Worm (Caenorhabditis elegans) whole organism, L4 larva: ENCODE measurements around the gene C30G12.1.

ENCODE experiments used
- F26F4.8 ChIP-seq: fragments of 200-800 bp; sonication (Bioruptor generic); conservative IDR thresholded peaks from 2 replicates; pipeline ENCODE4 v1.3.6; 2022; ENCODE audit warnings: missing genetic modification characterization, missing compliant biosample characterization
- F37D6.2 ChIP-seq: sonication (generic microtip); optimal IDR thresholded peaks from 2 replicates; lab custom pipeline; 2016; ENCODE audit warnings: mild to moderate bottlenecking, missing genetic modification characterization, missing compliant biosample characterization
- R02D3.7 ChIP-seq: fragments of 150-350 bp; sonication (generic microtip); optimal IDR thresholded peaks from 3 replicates; lab custom pipeline; 2014; ENCODE audit warnings: missing biosample characterization, missing genetic modification characterization
- Y105C5A.15 ChIP-seq: fragments of 200-800 bp; sonication (Bioruptor generic); IDR thresholded peaks from 2 replicates; pipeline ENCODE4 v1.3.6; 2022; ENCODE audit warnings: missing genetic modification characterization, missing compliant biosample characterization
- Y48G9A.11 ChIP-seq: fragments of 200-800 bp; sonication (Bioruptor generic); IDR thresholded peaks from 2 replicates; pipeline ENCODE4 v1.3.6; 2022; ENCODE audit warnings: missing genetic modification reagents, missing genetic modification characterization, missing compliant biosample characterization
- ZK337.2 ChIP-seq: fragments of 200-800 bp; sonication (Bioruptor generic); IDR thresholded peaks from 2 replicates; pipeline ENCODE4 v1.3.6; 2022; ENCODE audit warnings: missing genetic modification reagents, missing genetic modification characterization, missing compliant biosample characterization
- aha-1 ChIP-seq: fragments of 150-350 bp; peaks from one replicate; lab custom pipeline; 2014; ENCODE audit warnings: missing biosample characterization, missing genetic modification characterization
- arid-1 ChIP-seq: fragments of 200-800 bp; sonication (Bioruptor generic); conservative IDR thresholded peaks from 2 replicates; pipeline ENCODE4 v1.3.6; 2022; ENCODE audit warnings: missing genetic modification reagents, missing genetic modification characterization, missing compliant biosample characterization
- ceh-32 ChIP-seq: sonication (generic microtip); optimal IDR thresholded peaks from 2 replicates; lab custom pipeline; 2016; ENCODE audit warnings: mild to moderate bottlenecking, missing genetic modification characterization, missing compliant biosample characterization; ENCODE audit not compliant: poor library complexity
- ceh-82 ChIP-seq: sonication (generic microtip); optimal IDR thresholded peaks from 2 replicates; lab custom pipeline; 2017; ENCODE audit warnings: missing biosample characterization, missing genetic modification characterization
- ctbp-1 ChIP-seq: fragments of 200-800 bp; sonication (Bioruptor generic); IDR thresholded peaks from 2 replicates; pipeline ENCODE4 v1.3.6; 2022; ENCODE audit warnings: missing genetic modification reagents, missing genetic modification characterization, missing compliant biosample characterization
- daf-16 ChIP-seq, 3 experiments: sonication (generic microtip); optimal IDR thresholded peaks; 2 replicates each; lab custom pipeline; 2016 to 2017; ENCODE audit warnings: missing genetic modification characterization in 3 of 3, missing genetic modification reagents in 3 of 3, mild to moderate bottlenecking in 2 of 3, missing compliant biosample characterization in 2 of 3, missing biosample characterization in 1 of 3, moderate library complexity in 1 of 3
- daf-8 ChIP-seq: fragments of 200-800 bp; sonication (Bioruptor generic); IDR thresholded peaks from 2 replicates; pipeline ENCODE4 v1.3.6; 2022; ENCODE audit warnings: missing genetic modification characterization, missing compliant biosample characterization
- dmd-8 ChIP-seq: fragments of 200-800 bp; sonication (Bioruptor generic); IDR thresholded peaks from 2 replicates; pipeline ENCODE4 v1.3.6; 2022; ENCODE audit warnings: missing genetic modification characterization, missing compliant biosample characterization
- dpl-1 ChIP-seq: fragments of 150-350 bp; optimal IDR thresholded peaks from 2 replicates; lab custom pipeline; 2014; ENCODE audit warnings: missing biosample characterization, missing genetic modification reagents, missing genetic modification characterization
- duxl-1 ChIP-seq: sonication (generic microtip); optimal IDR thresholded peaks from 2 replicates; lab custom pipeline; 2016; ENCODE audit warnings: mild to moderate bottlenecking, missing genetic modification characterization, moderate library complexity, missing compliant biosample characterization; ENCODE audit not compliant: poor library complexity
- dve-1 ChIP-seq: sonication (generic microtip); optimal IDR thresholded peaks from 2 replicates; lab custom pipeline; 2017; ENCODE audit warnings: antibody characterized with exemption, mild to moderate bottlenecking, missing genetic modification characterization, missing compliant biosample characterization; ENCODE audit not compliant: insufficient read depth
- egl-43 ChIP-seq: fragments of 200-800 bp; sonication (Bioruptor generic); IDR thresholded peaks from 2 replicates; pipeline ENCODE4 v1.3.6; 2022; ENCODE audit warnings: missing genetic modification reagents, missing genetic modification characterization, missing compliant biosample characterization
- gei-8 ChIP-seq: fragments of 200-800 bp; sonication (Bioruptor generic); optimal IDR thresholded peaks from 2 replicates; lab custom pipeline; 2018; ENCODE audit warnings: mild to moderate bottlenecking, missing genetic modification characterization, missing compliant biosample characterization
- hif-1 ChIP-seq, 2 experiments: sonication (generic microtip); optimal IDR thresholded peaks; 2 replicates each; lab custom pipeline; 2016 to 2017; ENCODE audit warnings: missing compliant biosample characterization in 2 of 2, missing genetic modification characterization in 2 of 2, missing genetic modification reagents in 2 of 2, missing genotype in 2 of 2, mild to moderate bottlenecking in 1 of 2
- hmg-1.1 ChIP-seq: fragments of 200-800 bp; sonication (Bioruptor generic); IDR thresholded peaks from 2 replicates; pipeline ENCODE4 v1.3.6; 2022; ENCODE audit warnings: missing genetic modification reagents, missing genetic modification characterization, missing compliant biosample characterization
- jun-1 ChIP-seq: fragments of 150-350 bp; optimal IDR thresholded peaks from 2 replicates; lab custom pipeline; 2014; ENCODE audit warnings: missing biosample characterization, missing genetic modification reagents, missing genetic modification characterization
- lim-7 ChIP-seq: fragments of 200-800 bp; sonication (Bioruptor generic); IDR thresholded peaks from 2 replicates; pipeline ENCODE4 v1.3.6; 2022; ENCODE audit warnings: missing genetic modification characterization, missing compliant biosample characterization
- lin-15B ChIP-seq: fragments of 150-350 bp; sonication (generic microtip); optimal IDR thresholded peaks from 3 replicates; lab custom pipeline; 2014; ENCODE audit warnings: missing biosample characterization, missing genetic modification characterization
- lin-39 ChIP-seq: fragments of 150-350 bp; optimal IDR thresholded peaks from 2 replicates; lab custom pipeline; 2014; ENCODE audit warnings: missing biosample characterization, missing genetic modification reagents, missing genetic modification characterization
- lir-3 ChIP-seq: sonication (generic microtip); optimal IDR thresholded peaks from 2 replicates; lab custom pipeline; 2016; ENCODE audit warnings: mild to moderate bottlenecking, missing genetic modification characterization, missing compliant biosample characterization
- lsy-2 ChIP-seq, 2 experiments: fragments of 150-350 bp in 1 of 2; sonication (generic microtip) in 1 of 2; optimal IDR thresholded peaks; 2 replicates each; lab custom pipeline; 2014 to 2017; ENCODE audit warnings: missing biosample characterization in 2 of 2, missing genetic modification characterization in 2 of 2
- mdl-1 ChIP-seq, 2 experiments: fragments of 150-350 bp in 1 of 2; sonication (generic microtip) in 1 of 2; optimal IDR thresholded peaks; 2 replicates each; lab custom pipeline; 2014 to 2017; ENCODE audit warnings: missing biosample characterization in 2 of 2, missing genetic modification characterization in 2 of 2
- mes-2 ChIP-seq: sonication (generic microtip); optimal IDR thresholded peaks from 2 replicates; lab custom pipeline; 2016; ENCODE audit warnings: missing genotype, mild to moderate bottlenecking, missing genetic modification characterization, missing compliant biosample characterization; ENCODE audit not compliant: poor library complexity, severe bottlenecking
- mxl-3 ChIP-seq: fragments of 200-800 bp; sonication (Bioruptor generic); optimal IDR thresholded peaks from 2 replicates; lab custom pipeline; 2018; ENCODE audit warnings: mild to moderate bottlenecking, missing genetic modification characterization, missing compliant biosample characterization
- nhr-11 ChIP-seq: fragments of 150-350 bp; optimal IDR thresholded peaks from 2 replicates; lab custom pipeline; 2014; ENCODE audit warnings: missing biosample characterization, missing genetic modification characterization
- nhr-25 ChIP-seq: sonication (generic microtip); optimal IDR thresholded peaks from 2 replicates; lab custom pipeline; 2017; ENCODE audit warnings: missing genetic modification characterization, mild to moderate bottlenecking, missing compliant biosample characterization, antibody characterized with exemption, moderate library complexity, borderline replicate concordance; ENCODE audit not compliant: insufficient read depth
- nhr-41 ChIP-seq: fragments of 200-800 bp; sonication (Bioruptor generic); IDR thresholded peaks from 2 replicates; pipeline ENCODE4 v1.3.6; 2022; ENCODE audit warnings: missing genetic modification reagents, missing genetic modification characterization, missing compliant biosample characterization
- nhr-48 ChIP-seq: sonication (generic microtip); optimal IDR thresholded peaks from 2 replicates; lab custom pipeline; 2016; ENCODE audit warnings: mild to moderate bottlenecking, missing genetic modification characterization, missing compliant biosample characterization
- nhr-6 ChIP-seq: fragments of 150-350 bp; optimal IDR thresholded peaks from 2 replicates; lab custom pipeline; 2014; ENCODE audit warnings: missing biosample characterization, missing genetic modification characterization
- nhr-76 ChIP-seq: fragments of 150-350 bp; optimal IDR thresholded peaks from 2 replicates; lab custom pipeline; 2014; ENCODE audit warnings: missing biosample characterization, missing genetic modification characterization
- nhr-77 ChIP-seq: fragments of 150-350 bp; optimal IDR thresholded peaks from 2 replicates; lab custom pipeline; 2014; ENCODE audit warnings: missing biosample characterization, missing genetic modification characterization
- pha-4 ChIP-seq, 2 experiments: fragments of 150-350 bp in 1 of 2; fragments of 200-800 bp in 1 of 2; sonication (Bioruptor generic) in 1 of 2; IDR thresholded peaks in 1 of 2; optimal IDR thresholded peaks in 1 of 2; 2 replicates each; pipeline versions ENCODE4 v1.3.6 to Lab custom; 2014 to 2022; ENCODE audit warnings: missing genetic modification characterization in 2 of 2, missing genetic modification reagents in 2 of 2, missing biosample characterization in 1 of 2, missing compliant biosample characterization in 1 of 2
- php-3 ChIP-seq: fragments of 200-800 bp; sonication (Bioruptor generic); IDR thresholded peaks from 2 replicates; pipeline ENCODE4 v1.3.6; 2022; ENCODE audit warnings: missing genetic modification reagents, missing genetic modification characterization, missing compliant biosample characterization
- saeg-2 ChIP-seq: fragments of 200-800 bp; sonication (Bioruptor generic); IDR thresholded peaks from 2 replicates; pipeline ENCODE4 v1.3.6; 2022; ENCODE audit warnings: missing genetic modification reagents, missing genetic modification characterization, missing compliant biosample characterization
- spr-3 ChIP-seq: fragments of 200-800 bp; sonication (Bioruptor generic); optimal IDR thresholded peaks from 2 replicates; lab custom pipeline; 2018; ENCODE audit warnings: mild to moderate bottlenecking, missing genetic modification characterization, missing compliant biosample characterization
- unc-62 ChIP-seq, 3 experiments: fragments of 150-350 bp in 1 of 3; sonication (generic microtip); optimal IDR thresholded peaks in 2 of 3; peaks in 1 of 3; 1 replicate in 1 of 3; 2 replicates in 2 of 3; lab custom pipeline; 2014 to 2017; ENCODE audit warnings: missing biosample characterization in 3 of 3, missing genetic modification characterization in 3 of 3, missing genetic modification reagents in 3 of 3, missing genotype in 1 of 3
- vab-7 ChIP-seq: fragments of 200-800 bp; sonication (Bioruptor generic); IDR thresholded peaks from 2 replicates; pipeline ENCODE4 v1.3.6; 2022; ENCODE audit warnings: missing genetic modification reagents, missing genetic modification characterization, missing compliant biosample characterization
- zag-1 ChIP-seq: fragments of 150-350 bp; optimal IDR thresholded peaks from 2 replicates; lab custom pipeline; 2014; ENCODE audit warnings: missing biosample characterization, missing genetic modification characterization
- zfp-3 ChIP-seq: fragments of 200-800 bp; sonication (Bioruptor generic); conservative IDR thresholded peaks from 2 replicates; pipeline ENCODE4 v1.3.6; 2022; ENCODE audit warnings: missing genetic modification reagents, missing genetic modification characterization, missing compliant biosample characterization
- zip-11 ChIP-seq: fragments of 200-800 bp; sonication (Bioruptor generic); IDR thresholded peaks from 2 replicates; pipeline ENCODE4 v1.3.6; 2022; ENCODE audit warnings: missing genetic modification characterization, missing compliant biosample characterization

C30G12.1 gene

DNA sequence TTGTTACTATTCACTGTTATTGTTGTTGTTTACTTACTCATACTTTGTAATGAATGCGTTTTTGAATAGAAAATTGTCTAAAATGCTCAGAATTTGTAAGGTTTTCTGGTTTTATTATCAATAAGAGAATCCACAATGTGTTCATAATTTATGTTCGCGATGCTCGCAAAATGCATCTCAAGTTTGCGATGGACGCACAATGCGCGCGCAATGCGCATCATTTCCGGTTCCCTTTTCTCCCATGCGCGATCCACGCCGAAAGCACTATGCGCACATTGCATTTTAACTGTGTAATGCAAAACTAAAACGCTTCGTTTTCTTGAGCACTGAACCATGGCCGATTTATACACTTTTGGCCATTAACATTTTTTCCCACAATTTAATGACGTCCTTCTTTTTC lies 20.3 kb downstream of the C30G12.1 start (continued):
- 0 out of 2 replicates have a peak, but pooled peaks have one; percentile 43 for TF ChIP-seq zfp-3 (GFP tag; lab: Robert Waterston, UW)
- peak; percentile 14 for TF ChIP-seq spr-3
- peak; percentile 77; the same call in 1 of the 2 replicates for TF ChIP-seq egl-43 (GFP tag; lab: Robert Waterston, UW)
- TF ChIP-seq ctbp-1 (GFP tag; lab: Robert Waterston, UW), result peak; percentile 76
- TF ChIP-seq lim-7 (GFP tag; lab: Robert Waterston, UW), result 0 out of 2 replicates have a peak, but pooled peaks have one; percentile 39

DNA sequence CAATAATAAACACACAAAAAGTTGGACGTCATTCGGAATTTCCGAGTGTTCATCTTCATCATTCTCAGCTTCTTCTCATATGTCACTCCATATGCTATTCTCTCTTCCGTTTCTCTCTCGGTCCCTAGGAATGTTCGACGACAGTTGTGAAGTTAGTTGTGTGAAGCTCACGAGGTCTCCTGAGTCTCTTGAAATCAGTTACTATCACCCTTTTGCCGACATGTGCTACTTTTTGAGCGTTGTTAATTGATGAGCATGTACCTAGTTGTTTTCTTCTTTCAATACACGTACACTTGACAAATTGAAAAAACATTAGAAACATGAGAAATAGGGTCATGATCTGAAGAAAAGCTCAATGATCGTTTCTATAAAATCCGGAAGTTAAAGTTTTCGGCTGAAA lies 24.2 kb downstream of the C30G12.1 start:
- TF ChIP-seq nhr-48 (tag; lab: Kevin White, UChicago) (no peak), hmg-1.1 (GFP tag; lab: Robert Waterston, UW) (no peak), daf-8 (no peak), jun-1 (tag; lab: Kevin White, UChicago) (no peak), egl-43 (GFP tag; lab: Robert Waterston, UW) (no peak), lin-15B (no peak), daf-16 (GFP tag; optimal IDR thresholded peaks at IDR 0.05; lab: Kevin White, UChicago) (peak in 1 of 2 experiments; percentile 90), daf-16 (tag; optimal IDR thresholded peaks at IDR 0.05; lab: Kevin White, UChicago) (no peak), dpl-1 (GFP tag; lab: Kevin White, UChicago) (no peak), mdl-1 (tag; optimal IDR thresholded peaks at IDR 0.05; lab: Kevin White, UChicago) (peak in 1 of 2 experiments; percentile 20), lir-3 (tag; lab: Kevin White, UChicago) (no peak), ceh-32 (tag; lab: Kevin White, UChicago) (no peak), F26F4.8 (GFP tag; lab: Robert Waterston, UW) (no peak), arid-1 (GFP tag; lab: Robert Waterston, UW) (no peak), F37D6.2 (no peak), nhr-11 (tag; lab: Kevin White, UChicago) (peak; percentile 85), pha-4 (GFP tag; IDR thresholded peaks at IDR 0.05; lab: Robert Waterston, UW) (no peak), pha-4 (tag; optimal IDR thresholded peaks at IDR 0.05; lab: Kevin White, UChicago) (no peak), Y48G9A.11 (GFP tag; lab: Robert Waterston, UW) (no peak), mxl-3 (GFP tag; lab: Kevin White, UChicago) (no peak), gei-8 (no peak), lim-7 (GFP tag; lab: Robert Waterston, UW) (no peak), zfp-3 (GFP tag; lab: Robert Waterston, UW) (no peak; the same call in 1 of the 2 replicates), vab-7 (no peak), ZK337.2 (GFP tag; lab: Robert Waterston, UW) (no peak), unc-62 (GFP tag; optimal IDR thresholded peaks at IDR 0.05 in 1 of 2; lab: Kevin White, UChicago) (peak in 1 of 2 experiments; percentile 66), unc-62 (tag; optimal IDR thresholded peaks at IDR 0.05; lab: Kevin White, UChicago) (no peak), lin-39 (tag; lab: Kevin White, UChicago) (peak; percentile 25), ceh-82 (tag; lab: Kevin White, UChicago) (no peak), mes-2 (tag; lab: Kevin White, UChicago) (no peak), hif-1 (tag; optimal IDR thresholded peaks at IDR 0.05; lab: Kevin White, UChicago) (peak in 1 of 2 experiments; percentile 21), nhr-76 (tag; lab: Kevin White, UChicago) (no peak), zip-11 (GFP tag; lab: Robert Waterston, UW) (no peak), aha-1 (tag; lab: Kevin White, UChicago) (peak; percentile 99), nhr-41 (GFP tag; lab: Robert Waterston, UW) (no peak), nhr-77 (tag; lab: Kevin White, UChicago) (no peak), duxl-1 (no peak), Y105C5A.15 (GFP tag; lab: Robert Waterston, UW) (no peak), nhr-6 (tag; lab: Kevin White, UChicago) (no peak), dve-1 (tag; lab: Kevin White, UChicago) (no peak), saeg-2 (GFP tag; lab: Robert Waterston, UW) (no peak), php-3 (GFP tag; lab: Robert Waterston, UW) (no peak), nhr-25 (no peak), R02D3.7 (tag; lab: Kevin White, UChicago) (no peak), lsy-2 (tag; optimal IDR thresholded peaks at IDR 0.05; lab: Kevin White, UChicago) (peak in 1 of 2 experiments; percentile 15), zag-1 (tag; lab: Kevin White, UChicago) (no peak), dmd-8 (GFP tag; lab: Robert Waterston, UW) (0 out of 2 replicates have a peak, but pooled peaks have one; percentile 43)
